Worm (Caenorhabditis elegans) whole organism, young adult: ENCODE measurements around the gene C01G10.1.
A peak's percentile ranks its signal among the peaks of the same experiment; 100 is the strongest.

Source experiments
- B0261.1 ChIP-seq: sonication (generic microtip); optimal IDR thresholded peaks from 2 replicates; lab custom pipeline; 2016; ENCODE audit warnings: mild to moderate bottlenecking, missing genetic modification characterization, moderate library complexity, missing compliant biosample characterization
- C17E4.6 ChIP-seq: fragments of 200-800 bp; sonication (Bioruptor generic); IDR thresholded peaks from 2 replicates; pipeline ENCODE4 v1.3.6; 2022; ENCODE audit warnings: missing genetic modification reagents, missing genetic modification characterization, missing compliant biosample characterization
- F23B12.7 ChIP-seq: sonication (generic microtip); optimal IDR thresholded peaks from 2 replicates; lab custom pipeline; 2017; ENCODE audit warnings: missing genetic modification characterization, mild to moderate bottlenecking, missing compliant biosample characterization, antibody characterized with exemption, moderate library complexity; ENCODE audit not compliant: insufficient read depth
- F52B5.7 ChIP-seq: sonication (generic microtip); optimal IDR thresholded peaks from 2 replicates; lab custom pipeline; 2016; ENCODE audit warnings: mild to moderate bottlenecking, missing genetic modification characterization, missing compliant biosample characterization
- F55B11.4 ChIP-seq: sonication (generic microtip); optimal IDR thresholded peaks from 2 replicates; lab custom pipeline; 2016; ENCODE audit warnings: missing compliant biosample characterization, missing genetic modification characterization, borderline replicate concordance; ENCODE audit not compliant: insufficient read depth
- F57C9.4 ChIP-seq: sonication (generic microtip); optimal IDR thresholded peaks from 2 replicates; lab custom pipeline; 2017; ENCODE audit warnings: mild to moderate bottlenecking, missing genetic modification characterization, missing compliant biosample characterization
- T07F8.4 ChIP-seq: sonication (generic microtip); optimal IDR thresholded peaks from 2 replicates; lab custom pipeline; 2016; ENCODE audit warnings: mild to moderate bottlenecking, missing genetic modification characterization, moderate library complexity, missing compliant biosample characterization
- T26A5.8 ChIP-seq: sonication (generic microtip); optimal IDR thresholded peaks from 2 replicates; lab custom pipeline; 2016; ENCODE audit warnings: missing genetic modification characterization, missing compliant biosample characterization
- Y53G8AR.9 ChIP-seq: fragments of 200-800 bp; sonication (Bioruptor generic); conservative IDR thresholded peaks from 2 replicates; pipeline ENCODE4 v1.3.6; 2022; ENCODE audit warnings: missing genetic modification reagents, missing genetic modification characterization, missing compliant biosample characterization
- Y56A3A.18 ChIP-seq: fragments of 200-800 bp; sonication (Bioruptor generic); IDR thresholded peaks from 2 replicates; pipeline ENCODE4 v1.3.6; 2022; ENCODE audit warnings: missing genetic modification reagents, missing genetic modification characterization, missing compliant biosample characterization
- Y79H2A.3 ChIP-seq: fragments of 200-800 bp; sonication (Bioruptor generic); conservative IDR thresholded peaks from 2 replicates; pipeline ENCODE4 v1.3.6; 2022; ENCODE audit warnings: missing genetic modification reagents, missing genetic modification characterization, missing compliant biosample characterization
- athp-1 ChIP-seq: sonication (generic microtip); optimal IDR thresholded peaks from 2 replicates; lab custom pipeline; 2017; ENCODE audit warnings: mild to moderate bottlenecking, missing genetic modification characterization, missing compliant biosample characterization
- ccch-3 ChIP-seq: fragments of 200-800 bp; sonication (Bioruptor generic); optimal IDR thresholded peaks from 2 replicates; lab custom pipeline; 2018; ENCODE audit warnings: mild to moderate bottlenecking, missing genetic modification characterization, missing compliant biosample characterization
- cebp-2 ChIP-seq: fragments of 200-800 bp; sonication (Bioruptor generic); IDR thresholded peaks from 2 replicates; pipeline ENCODE4 v1.3.6; 2022; ENCODE audit warnings: missing genetic modification characterization, missing compliant biosample characterization
- chd-7 ChIP-seq: sonication (generic microtip); optimal IDR thresholded peaks from 2 replicates; lab custom pipeline; 2016; ENCODE audit warnings: mild to moderate bottlenecking, missing genetic modification characterization, moderate library complexity, missing compliant biosample characterization
- dox-1 ChIP-seq: fragments of 200-800 bp; sonication (Bioruptor generic); IDR thresholded peaks from 2 replicates; pipeline ENCODE4 v1.3.6; 2022; ENCODE audit warnings: missing genetic modification reagents, missing genetic modification characterization, missing compliant biosample characterization
- dpff-1 ChIP-seq: sonication (generic microtip); optimal IDR thresholded peaks from 2 replicates; lab custom pipeline; 2017; ENCODE audit warnings: mild to moderate bottlenecking, missing genetic modification characterization, missing compliant biosample characterization
- dpl-1 ChIP-seq: fragments of 150-350 bp; optimal IDR thresholded peaks from 2 replicates; lab custom pipeline; 2014; ENCODE audit warnings: missing biosample characterization, missing genetic modification reagents, missing genetic modification characterization
- egl-18 ChIP-seq: fragments of 200-800 bp; sonication (Bioruptor generic); IDR thresholded peaks from 2 replicates; pipeline ENCODE4 v1.3.6; 2022; ENCODE audit warnings: missing genetic modification reagents, missing genetic modification characterization, missing compliant biosample characterization
- ets-4 ChIP-seq: fragments of 200-800 bp; sonication (Bioruptor generic); optimal IDR thresholded peaks from 2 replicates; lab custom pipeline; 2018; ENCODE audit warnings: mild to moderate bottlenecking, missing genetic modification characterization, missing compliant biosample characterization
- gei-17 ChIP-seq: fragments of 200-800 bp; sonication (Bioruptor generic); optimal IDR thresholded peaks from 2 replicates; lab custom pipeline; 2018; ENCODE audit warnings: mild to moderate bottlenecking, missing genetic modification characterization, missing compliant biosample characterization
- him-1 ChIP-seq: sonication (generic microtip); optimal IDR thresholded peaks from 2 replicates; lab custom pipeline; 2016; ENCODE audit warnings: missing genotype, missing genetic modification reagents, missing genetic modification characterization, missing compliant biosample characterization
- hlh-12 ChIP-seq: sonication (generic microtip); optimal IDR thresholded peaks from 2 replicates; lab custom pipeline; 2016; ENCODE audit warnings: missing genetic modification characterization, missing compliant biosample characterization
- hlh-26 ChIP-seq: fragments of 200-800 bp; sonication (Bioruptor generic); conservative IDR thresholded peaks from 2 replicates; pipeline ENCODE4 v1.3.6; 2022; ENCODE audit warnings: missing genetic modification reagents, missing genetic modification characterization, missing compliant biosample characterization
- hsf-1 ChIP-seq: fragments of 200-800 bp; sonication (Bioruptor generic); IDR thresholded peaks from 2 replicates; pipeline ENCODE4 v1.3.6; 2022; ENCODE audit warnings: missing genetic modification reagents, missing genetic modification characterization, missing compliant biosample characterization
- lin-35 ChIP-seq, 3 experiments: fragments of 150-350 bp in 2 of 3; sonication (generic microtip) in 1 of 3; optimal IDR thresholded peaks; 2 replicates each; lab custom pipeline; 2014 to 2018; ENCODE audit warnings: missing biosample characterization in 3 of 3, missing genetic modification characterization in 3 of 3, missing genetic modification reagents in 3 of 3
- lin-40 ChIP-seq: sonication (generic microtip); optimal IDR thresholded peaks from 2 replicates; lab custom pipeline; 2016; ENCODE audit warnings: missing genetic modification characterization, mild to moderate bottlenecking, missing compliant biosample characterization, missing genotype, missing genetic modification reagents
- lsl-1 ChIP-seq: fragments of 200-800 bp; sonication (Bioruptor generic); optimal IDR thresholded peaks from 2 replicates; lab custom pipeline; 2018; ENCODE audit warnings: mild to moderate bottlenecking, missing genetic modification characterization, moderate library complexity, missing compliant biosample characterization
- lsy-27 ChIP-seq: sonication (generic microtip); optimal IDR thresholded peaks from 2 replicates; lab custom pipeline; 2017; ENCODE audit warnings: missing genetic modification characterization, mild to moderate bottlenecking, missing compliant biosample characterization, antibody characterized with exemption, missing genotype, borderline replicate concordance; ENCODE audit not compliant: insufficient read depth
- madf-10 ChIP-seq: sonication (generic microtip); optimal IDR thresholded peaks from 2 replicates; lab custom pipeline; 2016; ENCODE audit warnings: mild to moderate bottlenecking, missing genetic modification characterization, missing compliant biosample characterization
- madf-3 ChIP-seq: fragments of 200-800 bp; sonication (Bioruptor generic); IDR thresholded peaks from 2 replicates; pipeline ENCODE4 v1.3.6; 2022; ENCODE audit warnings: missing genetic modification reagents, missing genetic modification characterization, missing compliant biosample characterization
- madf-6 ChIP-seq: fragments of 200-800 bp; sonication (Bioruptor generic); IDR thresholded peaks from 2 replicates; pipeline ENCODE4 v1.3.6; 2022; ENCODE audit warnings: missing genetic modification reagents, missing genetic modification characterization, missing compliant biosample characterization
- nfya-2 ChIP-seq: fragments of 200-800 bp; sonication (Bioruptor generic); IDR thresholded peaks from 2 replicates; pipeline ENCODE4 v1.3.6; 2022; ENCODE audit warnings: missing genetic modification reagents, missing genetic modification characterization, missing compliant biosample characterization
- nfyb-1 ChIP-seq: fragments of 200-800 bp; sonication (Bioruptor generic); IDR thresholded peaks from 2 replicates; pipeline ENCODE4 v1.3.6; 2022; ENCODE audit warnings: missing genetic modification reagents, missing genetic modification characterization, missing compliant biosample characterization
- nhr-120 ChIP-seq: fragments of 200-800 bp; sonication (Bioruptor generic); IDR thresholded peaks from 2 replicates; pipeline ENCODE4 v1.3.6; 2022; ENCODE audit warnings: missing genetic modification characterization, missing compliant biosample characterization
- nhr-179 ChIP-seq: sonication (generic microtip); optimal IDR thresholded peaks from 2 replicates; lab custom pipeline; 2016; ENCODE audit warnings: mild to moderate bottlenecking, missing genetic modification characterization, missing compliant biosample characterization
- nhr-90 ChIP-seq: sonication (generic microtip); optimal IDR thresholded peaks from 2 replicates; lab custom pipeline; 2016; ENCODE audit warnings: missing genotype, mild to moderate bottlenecking, missing genetic modification characterization, missing compliant biosample characterization
- pha-4 ChIP-seq: fragments of 150-350 bp; sonication (generic microtip); optimal IDR thresholded peaks from 2 replicates; lab custom pipeline; 2014; ENCODE audit warnings: missing biosample characterization, missing genetic modification reagents, missing genetic modification characterization
- rec-8 ChIP-seq, 2 experiments: sonication (generic microtip); optimal IDR thresholded peaks; 2 replicates each; lab custom pipeline; 2016; ENCODE audit warnings: mild to moderate bottlenecking in 2 of 2, missing genetic modification characterization in 2 of 2, missing genetic modification reagents in 2 of 2, missing genotype in 2 of 2, missing biosample characterization in 1 of 2, missing compliant biosample characterization in 1 of 2, moderate library complexity in 1 of 2
- repo-1 ChIP-seq: sonication (generic microtip); optimal IDR thresholded peaks from 2 replicates; lab custom pipeline; 2017; ENCODE audit warnings: mild to moderate bottlenecking, missing genetic modification characterization, missing compliant biosample characterization
- sea-2 ChIP-seq: fragments of 200-800 bp; sonication (Bioruptor generic); IDR thresholded peaks from 2 replicates; pipeline ENCODE4 v1.3.6; 2022; ENCODE audit warnings: missing genetic modification characterization, missing compliant biosample characterization
- snpc-3.4 ChIP-seq: sonication (generic microtip); optimal IDR thresholded peaks from 2 replicates; lab custom pipeline; 2017; ENCODE audit warnings: missing genetic modification characterization, mild to moderate bottlenecking, missing compliant biosample characterization, antibody characterized with exemption, moderate library complexity, missing genotype, missing genetic modification reagents
- snpc-4 ChIP-seq, 5 experiments: fragments of 150-350 bp in 1 of 5; sonication (generic microtip) in 4 of 5; optimal IDR thresholded peaks; 2 replicates each; lab custom pipeline; 2014 to 2018; ENCODE audit warnings: missing genetic modification characterization in 5 of 5, missing biosample characterization in 3 of 5, antibody characterized with exemption in 2 of 5, mild to moderate bottlenecking in 2 of 5, missing compliant biosample characterization in 2 of 5, missing genotype in 2 of 5, moderate library complexity in 2 of 5, missing genetic modification reagents in 1 of 5
- somi-1 ChIP-seq: fragments of 200-800 bp; sonication (Bioruptor generic); optimal IDR thresholded peaks from 2 replicates; lab custom pipeline; 2018; ENCODE audit warnings: mild to moderate bottlenecking, missing genetic modification characterization, missing compliant biosample characterization
- sptf-2 ChIP-seq: fragments of 200-800 bp; sonication (Bioruptor generic); optimal IDR thresholded peaks from 2 replicates; lab custom pipeline; 2018; ENCODE audit warnings: mild to moderate bottlenecking, missing genetic modification characterization, missing compliant biosample characterization
- xnd-1 ChIP-seq: sonication (generic microtip); optimal IDR thresholded peaks from 2 replicates; lab custom pipeline; 2016; ENCODE audit warnings: missing genotype, missing genetic modification reagents, missing genetic modification characterization, missing compliant biosample characterization
- ztf-25 ChIP-seq: fragments of 200-800 bp; sonication (Bioruptor generic); IDR thresholded peaks from 2 replicates; pipeline ENCODE4 v1.3.6; 2022; ENCODE audit warnings: missing genetic modification reagents, missing genetic modification characterization, missing compliant biosample characterization
- ztf-26 ChIP-seq: sonication (generic microtip); optimal IDR thresholded peaks from 2 replicates; lab custom pipeline; 2017; ENCODE audit warnings: missing genetic modification characterization, missing compliant biosample characterization

Gene C01G10.1

DNA sequence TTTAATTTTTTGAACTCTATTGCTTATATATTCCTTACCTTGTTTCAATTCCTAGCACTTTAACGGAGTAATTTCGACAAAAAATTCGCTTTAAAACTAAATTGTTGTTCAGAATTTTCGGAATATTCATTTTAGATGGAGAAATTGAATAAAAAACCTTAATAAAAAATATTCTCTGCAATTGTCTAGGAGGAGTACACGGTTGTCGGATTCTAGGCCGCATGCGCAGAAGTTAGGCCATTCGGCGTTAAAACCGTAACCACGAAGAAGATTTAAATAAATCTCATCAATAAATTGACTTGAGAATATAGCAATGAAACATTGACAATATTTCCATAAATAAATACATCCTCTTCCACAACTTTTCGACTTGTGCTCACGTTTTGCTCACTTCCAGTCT, 17.3 kb upstream of the C01G10.1 start, which contains the start of the genes C01G10.10 and C01G10.9 (continued):
- no peak for TF ChIP-seq nhr-120 (GFP tag; lab: Robert Waterston, UW)
- TF ChIP-seq snpc-4 (GFP tag; optimal IDR thresholded peaks at IDR 0.05; lab: Kevin White, UChicago) = no peak
- TF ChIP-seq snpc-4 (tag; optimal IDR thresholded peaks at IDR 0.05; lab: Kevin White, UChicago) = peak in 2 of 4 experiments; percentile 32 to 54
- TF ChIP-seq madf-10 = no peak
- no peak for TF ChIP-seq dpl-1 (GFP tag; lab: Kevin White, UChicago)
- TF ChIP-seq madf-3 = no peak
- TF ChIP-seq dox-1 (GFP tag; lab: Robert Waterston, UW) = 0 out of 2 replicates have a peak, but pooled peaks have one; percentile 18
- TF ChIP-seq lsy-27 (tag; lab: Kevin White, UChicago) = no peak
- no peak for TF ChIP-seq ztf-25 (GFP tag; lab: Robert Waterston, UW)
- TF ChIP-seq pha-4 = no peak
- no peak for TF ChIP-seq hsf-1 (GFP tag; lab: Robert Waterston, UW)
- TF ChIP-seq T07F8.4 = no peak
- no peak for TF ChIP-seq nfya-2 (GFP tag; lab: Robert Waterston, UW)
- no peak for TF ChIP-seq repo-1
- TF ChIP-seq nhr-90 (tag; lab: Kevin White, UChicago) = no peak
- TF ChIP-seq ztf-26 (tag; lab: Kevin White, UChicago) = no peak
- TF ChIP-seq dpff-1 (tag; lab: Kevin White, UChicago) = no peak
- no peak for TF ChIP-seq nhr-179 (tag; lab: Kevin White, UChicago)
- no peak for TF ChIP-seq egl-18 (GFP tag; lab: Robert Waterston, UW)
- TF ChIP-seq snpc-3.4 = peak; percentile 18
- no peak for TF ChIP-seq C17E4.6 (GFP tag; lab: Robert Waterston, UW)
- TF ChIP-seq somi-1 = no peak
- TF ChIP-seq gei-17 (GFP tag; lab: Kevin White, UChicago) = no peak
- TF ChIP-seq sptf-2 (GFP tag; lab: Kevin White, UChicago) = no peak
- TF ChIP-seq him-1 (tag; lab: Kevin White, UChicago) = peak; percentile 28
- TF ChIP-seq xnd-1 = no peak
- TF ChIP-seq ccch-3 (GFP tag; lab: Kevin White, UChicago) = no peak
- TF ChIP-seq rec-8 (tag; optimal IDR thresholded peaks at IDR 0.05; lab: Kevin White, UChicago) = peak; percentile 28 to 34
- TF ChIP-seq B0261.1 = no peak
- no peak for TF ChIP-seq chd-7 (tag; lab: Kevin White, UChicago)
- no peak for TF ChIP-seq F52B5.7 (tag; lab: Kevin White, UChicago)
- TF ChIP-seq lin-40 (tag; lab: Kevin White, UChicago) = peak; percentile 50
- peak; percentile 16 for TF ChIP-seq F23B12.7 (tag; lab: Kevin White, UChicago)
- TF ChIP-seq madf-6 = peak; percentile 54
- TF ChIP-seq athp-1 (tag; lab: Kevin White, UChicago) = no peak
- no peak for TF ChIP-seq hlh-26 (GFP tag; lab: Robert Waterston, UW)
- no peak for TF ChIP-seq Y56A3A.18 (GFP tag; lab: Robert Waterston, UW)
- no peak for TF ChIP-seq sea-2 (GFP tag; lab: Robert Waterston, UW)
- TF ChIP-seq nfyb-1 (GFP tag; lab: Robert Waterston, UW) = no peak
- peak in 1 of 3 experiments; percentile 30 for TF ChIP-seq lin-35 (GFP tag; optimal IDR thresholded peaks at IDR 0.05; lab: Kevin White, UChicago)
- no peak for TF ChIP-seq ets-4 (GFP tag; lab: Kevin White, UChicago)
- no peak for TF ChIP-seq cebp-2 (GFP tag; lab: Robert Waterston, UW)
- TF ChIP-seq Y79H2A.3 (GFP tag; lab: Robert Waterston, UW) = no peak
- TF ChIP-seq hlh-12 (tag; lab: Kevin White, UChicago) = no peak
- no peak for TF ChIP-seq T26A5.8 (tag; lab: Kevin White, UChicago)
- no peak for TF ChIP-seq Y53G8AR.9 (GFP tag; lab: Robert Waterston, UW)
- no peak for TF ChIP-seq F57C9.4 (tag; lab: Kevin White, UChicago)
- TF ChIP-seq lsl-1 = peak; percentile 19
- no peak for TF ChIP-seq F55B11.4 (tag; lab: Kevin White, UChicago)
